Fruit fly (Drosophila melanogaster) whole organism, embryonic: ENCODE data around the gene CG46467.

ENCODE experiments used
- Bgb ChIP-seq: fragments of 200-800 bp; sonication (Bioruptor generic); IDR thresholded peaks from 2 replicates; pipeline ENCODE4 v1.3.6; 2022; ENCODE audit warnings: missing biosample characterization, missing genetic modification characterization; ENCODE audit not compliant: partially characterized antibody
- Blimp-1 ChIP-seq: fragments of 200-800 bp; sonication (Bioruptor generic); optimal IDR thresholded peaks from 3 replicates; lab custom pipeline; 2018; ENCODE audit warnings: missing biosample characterization, missing genetic modification characterization, mild to moderate bottlenecking, moderate library complexity, missing genetic modification reagents
- BtbVII ChIP-seq: fragments of 200-800 bp; sonication (Bioruptor generic); optimal IDR thresholded peaks from 3 replicates; lab custom pipeline; 2017; ENCODE audit warnings: missing biosample characterization, mild to moderate bottlenecking, missing genetic modification characterization
- CG10209 ChIP-seq: fragments of 200-800 bp; sonication (Bioruptor generic); optimal IDR thresholded peaks from 3 replicates; lab custom pipeline; 2017; ENCODE audit warnings: missing biosample characterization, mild to moderate bottlenecking, missing genetic modification characterization, missing genetic modification reagents
- CG11398 ChIP-seq: fragments of 200-800 bp; sonication (Bioruptor generic); optimal IDR thresholded peaks from 2 replicates; lab custom pipeline; 2016; ENCODE audit warnings: missing biosample characterization, missing genetic modification characterization
- CG15269 ChIP-seq: fragments of 200-800 bp; sonication (Bioruptor generic); optimal IDR thresholded peaks from 2 replicates; lab custom pipeline; 2018; ENCODE audit warnings: missing biosample characterization, mild to moderate bottlenecking, missing genetic modification characterization, moderate library complexity
- CG17385 ChIP-seq: fragments of 200-800 bp; sonication (Bioruptor generic); optimal IDR thresholded peaks from 3 replicates; lab custom pipeline; 2018; ENCODE audit warnings: missing biosample characterization, mild to moderate bottlenecking, missing genetic modification characterization
- CG18599 ChIP-seq: fragments of 200-800 bp; sonication (Bioruptor generic); optimal IDR thresholded peaks from 3 replicates; lab custom pipeline; 2017; ENCODE audit warnings: missing biosample characterization, missing genetic modification characterization, mild to moderate bottlenecking, moderate library complexity, missing genetic modification reagents
- CG2202 ChIP-seq: fragments of 200-800 bp; sonication (Bioruptor generic); optimal IDR thresholded peaks from 2 replicates; lab custom pipeline; 2018; ENCODE audit warnings: missing biosample characterization, mild to moderate bottlenecking, missing genetic modification characterization
- CG30431 ChIP-seq: fragments of 200-800 bp; sonication (Bioruptor generic); optimal IDR thresholded peaks from 2 replicates; lab custom pipeline; 2017; ENCODE audit warnings: missing biosample characterization, missing genetic modification characterization
- CG8765 ChIP-seq: fragments of 200-800 bp; sonication (Bioruptor generic); IDR thresholded peaks from 2 replicates; pipeline ENCODE4 v1.3.6; 2022; ENCODE audit warnings: missing biosample characterization, missing genetic modification characterization
- CG8944 ChIP-seq: fragments of 200-800 bp; sonication (Bioruptor generic); optimal IDR thresholded peaks from 3 replicates; lab custom pipeline; 2016; ENCODE audit warnings: missing biosample characterization, missing genetic modification characterization
- CG9215 ChIP-seq: fragments of 200-800 bp; sonication (Bioruptor generic); IDR thresholded peaks from 2 replicates; pipeline ENCODE4 v1.3.6; 2022; ENCODE audit warnings: missing biosample characterization, missing genetic modification characterization
- CTCF ChIP-seq: fragments of 200-800 bp; sonication (Bioruptor generic); optimal IDR thresholded peaks from 2 replicates; lab custom pipeline; 2017; ENCODE audit warnings: missing biosample characterization, mild to moderate bottlenecking, missing genetic modification characterization, moderate library complexity
- CrebB ChIP-seq: fragments of 200-800 bp; sonication (Bioruptor generic); optimal IDR thresholded peaks from 3 replicates; lab custom pipeline; 2018; ENCODE audit warnings: missing biosample characterization, mild to moderate bottlenecking, missing genetic modification characterization
- Ets97D ChIP-seq: fragments of 200-800 bp; sonication (Bioruptor generic); optimal IDR thresholded peaks from 3 replicates; lab custom pipeline; 2016; ENCODE audit warnings: missing biosample characterization, missing genetic modification characterization
- Gsc ChIP-seq: fragments of 200-800 bp; sonication (Bioruptor generic); IDR thresholded peaks from 2 replicates; pipeline ENCODE4 v1.3.6; 2022; ENCODE audit warnings: missing biosample characterization, missing genetic modification characterization
- Gug ChIP-seq: fragments of 200-800 bp; sonication (Bioruptor generic); IDR thresholded peaks from 4 replicates; pipeline ENCODE4 v1.3.6; 2022; ENCODE audit warnings: missing biosample characterization, missing genetic modification characterization
- HLH3B ChIP-seq: fragments of 200-800 bp; sonication (Bioruptor generic); IDR thresholded peaks from 2 replicates; pipeline ENCODE4 v1.3.6; 2022; ENCODE audit warnings: missing biosample characterization, missing genetic modification characterization
- HLH4C ChIP-seq: fragments of 200-800 bp; sonication (Bioruptor generic); IDR thresholded peaks from 3 replicates; pipeline ENCODE4 v1.3.6; 2022; ENCODE audit warnings: missing biosample characterization, missing genetic modification characterization; ENCODE audit not compliant: partially characterized antibody
- Med ChIP-seq: fragments of 200-800 bp; sonication (Bioruptor generic); peaks from one replicate; lab custom pipeline; 2016; ENCODE audit warnings: missing biosample characterization, missing genetic modification characterization, mild to moderate bottlenecking, inconsistent platforms, moderate library complexity
- Pdp1 ChIP-seq, 2 experiments: fragments of 200-800 bp; sonication (Bioruptor generic); optimal IDR thresholded peaks; 3 replicates each; lab custom pipeline; 2016; ENCODE audit warnings: missing biosample characterization in 2 of 2, missing genetic modification characterization in 2 of 2, mild to moderate bottlenecking in 1 of 2, moderate library complexity in 1 of 2
- Six4 ChIP-seq: fragments of 200-800 bp; sonication (Bioruptor generic); optimal IDR thresholded peaks from 2 replicates; lab custom pipeline; 2016; ENCODE audit warnings: missing biosample characterization, missing genetic modification characterization
- abd-A ChIP-seq: fragments of 200-800 bp; sonication (Bioruptor generic); optimal IDR thresholded peaks from 3 replicates; lab custom pipeline; 2019; ENCODE audit warnings: missing biosample characterization, mild to moderate bottlenecking, missing genetic modification characterization, moderate library complexity
- ara ChIP-seq: fragments of 200-800 bp; sonication (Bioruptor generic); IDR thresholded peaks from 2 replicates; pipeline ENCODE4 v1.3.6; 2022; ENCODE audit warnings: missing biosample characterization, missing genetic modification characterization
- caup ChIP-seq: fragments of 200-800 bp; sonication (Bioruptor generic); optimal IDR thresholded peaks from 3 replicates; lab custom pipeline; 2017; ENCODE audit warnings: missing biosample characterization, mild to moderate bottlenecking, missing genetic modification characterization, moderate library complexity; ENCODE audit not compliant: severe bottlenecking
- chinmo ChIP-seq: fragments of 200-800 bp; sonication (Bioruptor generic); IDR thresholded peaks from 4 replicates; pipeline ENCODE4 v1.3.6; 2022; ENCODE audit warnings: missing biosample characterization, missing genetic modification characterization; ENCODE audit not compliant: partially characterized antibody
- chn ChIP-seq: fragments of 200-800 bp; sonication (Bioruptor generic); optimal IDR thresholded peaks from 2 replicates; lab custom pipeline; 2016; ENCODE audit warnings: missing biosample characterization, missing genetic modification characterization
- ewg ChIP-seq: fragments of 200-800 bp; sonication (Bioruptor generic); optimal IDR thresholded peaks from 3 replicates; lab custom pipeline; 2017; ENCODE audit warnings: mild to moderate bottlenecking, missing biosample characterization, missing genetic modification reagents, missing genetic modification characterization
- fd64A ChIP-seq: fragments of 200-800 bp; sonication (Bioruptor generic); optimal IDR thresholded peaks from 3 replicates; lab custom pipeline; 2018; ENCODE audit warnings: missing biosample characterization, mild to moderate bottlenecking, missing genetic modification characterization
- fu2 ChIP-seq: fragments of 200-800 bp; sonication (Bioruptor generic); optimal IDR thresholded peaks from 2 replicates; lab custom pipeline; 2016; ENCODE audit warnings: missing biosample characterization, missing genetic modification characterization
- grau ChIP-seq: fragments of 200-800 bp; optimal IDR thresholded peaks from 3 replicates; lab custom pipeline; 2019; ENCODE audit warnings: missing biosample characterization, mild to moderate bottlenecking, missing genetic modification characterization, moderate library complexity
- kah ChIP-seq: fragments of 200-800 bp; sonication (Bioruptor generic); optimal IDR thresholded peaks from 2 replicates; lab custom pipeline; 2018; ENCODE audit warnings: missing biosample characterization, mild to moderate bottlenecking, missing genetic modification characterization
- ken ChIP-seq: fragments of 200-800 bp; sonication (Bioruptor generic); IDR thresholded peaks from 3 replicates; pipeline ENCODE4 v1.3.6; 2022; ENCODE audit warnings: missing biosample characterization, missing genetic modification characterization
- kni ChIP-seq: fragments of 200-800 bp; sonication (Bioruptor generic); optimal IDR thresholded peaks from 3 replicates; lab custom pipeline; 2017; ENCODE audit warnings: mild to moderate bottlenecking, missing biosample characterization, missing genetic modification reagents, missing genetic modification characterization
- lilli ChIP-seq: fragments of 200-800 bp; sonication (Bioruptor generic); optimal IDR thresholded peaks from 3 replicates; lab custom pipeline; 2016; ENCODE audit warnings: missing biosample characterization, missing genetic modification characterization
- maf-S ChIP-seq: fragments of 200-800 bp; sonication (Bioruptor generic); optimal IDR thresholded peaks from 2 replicates; lab custom pipeline; 2016; ENCODE audit warnings: missing biosample characterization, missing genetic modification characterization
- nau ChIP-seq: fragments of 200-800 bp; sonication (Bioruptor generic); optimal IDR thresholded peaks from 3 replicates; lab custom pipeline; 2017; ENCODE audit warnings: missing biosample characterization, mild to moderate bottlenecking, missing genetic modification characterization, missing genetic modification reagents
- oc ChIP-seq: fragments of 200-800 bp; sonication (Bioruptor generic); optimal IDR thresholded peaks from 2 replicates; lab custom pipeline; 2018; ENCODE audit warnings: missing biosample characterization, mild to moderate bottlenecking, missing genetic modification characterization, moderate library complexity
- sens ChIP-seq: fragments of 200-800 bp; sonication (Bioruptor generic); peaks from one replicate; lab custom pipeline; 2016; ENCODE audit warnings: missing biosample characterization, missing genetic modification characterization
- sens-2 ChIP-seq: fragments of 200-800 bp; sonication (Bioruptor generic); IDR thresholded peaks from 2 replicates; pipeline ENCODE4 v1.3.6; 2022; ENCODE audit warnings: missing biosample characterization, missing genetic modification characterization
- shn ChIP-seq: fragments of 200-800 bp; sonication (Bioruptor generic); optimal IDR thresholded peaks from 3 replicates; lab custom pipeline; 2016; ENCODE audit warnings: missing biosample characterization, missing genetic modification characterization
- sisA ChIP-seq: fragments of 200-800 bp; sonication (Bioruptor generic); IDR thresholded peaks from 2 replicates; pipeline ENCODE4 v1.3.6; 2022; ENCODE audit warnings: missing biosample characterization, missing genetic modification characterization
- sob ChIP-seq: fragments of 200-800 bp; sonication (Bioruptor generic); IDR thresholded peaks from 2 replicates; pipeline ENCODE4 v1.3.6; 2022; ENCODE audit warnings: missing biosample characterization, missing genetic modification characterization
- vvl ChIP-seq: fragments of 200-800 bp; sonication (Bioruptor generic); IDR thresholded peaks from 2 replicates; pipeline ENCODE4 v1.3.6; 2022; ENCODE audit warnings: missing biosample characterization, missing genetic modification characterization
- zen2 ChIP-seq: fragments of 200-800 bp; sonication (Bioruptor generic); IDR thresholded peaks from 3 replicates; pipeline ENCODE4 v1.3.6; 2022; ENCODE audit warnings: missing biosample characterization, missing genetic modification characterization; ENCODE audit not compliant: partially characterized antibody

Gene CG46467

DNA sequence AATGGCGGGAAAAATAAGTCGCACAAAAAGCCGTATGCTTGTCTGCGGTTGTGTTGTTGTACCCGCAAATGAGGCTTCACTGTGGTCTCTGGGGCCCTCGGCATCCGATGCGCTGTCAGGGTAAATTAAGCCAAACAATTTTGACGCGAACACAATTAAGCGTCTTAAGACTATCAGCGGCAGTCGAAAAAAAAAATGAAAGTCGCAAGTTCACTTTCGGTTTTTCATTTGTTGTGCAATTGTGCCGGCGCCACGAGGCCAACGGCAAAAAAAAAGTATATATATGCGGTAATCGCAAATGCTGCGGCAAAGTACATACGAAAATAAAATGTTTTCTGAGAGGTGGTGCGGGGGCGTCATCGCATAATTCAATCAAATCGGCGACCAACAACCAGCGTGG lies 28.4 kb downstream of the CG46467 start:
- no peak for TF ChIP-seq Gug (GFP tag; lab: Robert Waterston, UW)
- TF ChIP-seq Six4 (GFP tag; lab: Kevin White, UChicago): no peak
- no peak for TF ChIP-seq ken
- no peak for TF ChIP-seq BtbVII
- no peak for TF ChIP-seq CrebB (tag; lab: Kevin White, UChicago)
- no peak for TF ChIP-seq sisA
- TF ChIP-seq CG17385: no peak
- TF ChIP-seq grau: peak; percentile 41
- no peak for TF ChIP-seq CG9215 (GFP tag; lab: Robert Waterston, UW)
- TF ChIP-seq caup (GFP tag; lab: Kevin White, UChicago): no peak
- TF ChIP-seq Med (GFP tag; lab: Kevin White, UChicago): peak; percentile 61
- no peak for TF ChIP-seq ara (GFP tag; lab: Robert Waterston, UW)
- no peak for TF ChIP-seq chn
- TF ChIP-seq CG10209 (GFP tag; lab: Kevin White, UChicago): no peak
- TF ChIP-seq Ets97D: no peak
- no peak for TF ChIP-seq HLH3B
- TF ChIP-seq HLH4C: no peak
- TF ChIP-seq CG18599 (GFP tag; lab: Kevin White, UChicago): no peak
- no peak for TF ChIP-seq fu2 (GFP tag; lab: Kevin White, UChicago)
- no peak for TF ChIP-seq Bgb (GFP tag; lab: Robert Waterston, UW)
- TF ChIP-seq Blimp-1 (GFP tag; lab: Kevin White, UChicago): peak; percentile 67
- no peak for TF ChIP-seq maf-S (GFP tag; lab: Kevin White, UChicago)
- no peak for TF ChIP-seq kah (GFP tag; lab: Kevin White, UChicago)
- TF ChIP-seq CG8765 (GFP tag; lab: Robert Waterston, UW): no peak
- peak; percentile 65 for TF ChIP-seq sens (GFP tag; lab: Kevin White, UChicago)
- TF ChIP-seq CG8944 (GFP tag; lab: Kevin White, UChicago): no peak
- TF ChIP-seq fd64A (GFP tag; lab: Kevin White, UChicago): no peak
- peak; percentile 1 for TF ChIP-seq oc (tag; lab: Kevin White, UChicago)
- TF ChIP-seq sens-2 (GFP tag; lab: Robert Waterston, UW): no peak
- TF ChIP-seq Pdp1 (GFP tag; optimal IDR thresholded peaks at IDR 0.05; lab: Kevin White, UChicago): peak in 1 of 2 experiments; percentile 24
- TF ChIP-seq nau (GFP tag; lab: Kevin White, UChicago): no peak

DNA sequence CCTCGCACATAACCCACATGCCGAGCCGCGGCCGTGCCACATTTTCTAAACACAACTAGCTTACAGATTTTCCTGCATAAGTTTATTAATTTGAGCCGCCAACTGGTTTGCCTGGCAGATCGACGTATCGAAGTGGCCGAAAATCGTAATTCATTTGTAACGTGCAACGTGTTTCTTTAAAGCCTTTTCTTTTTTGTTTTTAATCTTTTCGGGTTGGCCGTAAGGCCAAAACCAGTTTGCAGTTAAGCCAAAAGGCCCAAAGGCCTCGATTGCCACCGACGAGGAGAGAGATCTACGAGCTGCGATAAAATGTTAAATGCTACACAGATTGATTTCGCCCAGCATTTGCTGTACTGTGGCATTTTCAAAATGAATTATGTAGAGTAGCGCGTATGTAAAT lies 28.9 kb downstream of the CG46467 start:
- TF ChIP-seq lilli (GFP tag; lab: Kevin White, UChicago): no peak
- TF ChIP-seq CG11398 (GFP tag; lab: Kevin White, UChicago): no peak
- no peak for TF ChIP-seq sob (GFP tag; lab: Robert Waterston, UW)
- 0 out of 3 replicates have a peak, but pooled peaks have one; percentile 10 for TF ChIP-seq zen2 (GFP tag; lab: Robert Waterston, UW)
- no peak for TF ChIP-seq CG2202
- no peak for TF ChIP-seq CTCF (GFP tag; lab: Kevin White, UChicago)
- no peak for TF ChIP-seq ewg
- peak; percentile 46 for TF ChIP-seq CG15269 (tag; lab: Kevin White, UChicago)
- TF ChIP-seq CG30431 (GFP tag; lab: Kevin White, UChicago): no peak
- TF ChIP-seq Gsc: no peak
- TF ChIP-seq abd-A (tag; lab: Kevin White, UChicago): peak; percentile 12
- peak; percentile 20 for TF ChIP-seq kni (GFP tag; lab: Kevin White, UChicago)
- TF ChIP-seq shn (GFP tag; lab: Kevin White, UChicago): no peak
- 0 out of 4 replicates have a peak, but pooled peaks have one; percentile 65 for TF ChIP-seq chinmo (GFP tag; lab: Robert Waterston, UW)
- peak; percentile 44; the same call in 1 of the 2 replicates for TF ChIP-seq vvl (GFP tag; lab: Robert Waterston, UW)
- TF ChIP-seq oc (tag; lab: Kevin White, UChicago): peak; percentile 62
